Worm (Caenorhabditis elegans): ENCODE results near the gene idhg-1.

The idhg-1 gene

ce11 chrIII:4551963-4552362 is 16.6 kb upstream of the idhg-1 start (continued):
- TF ChIP-seq nhr-85 (tag) (peak; percentile 81), hlh-4 (tag; optimal IDR thresholded peaks at IDR 0.05) (no peak), tlp-1 (tag; optimal IDR thresholded peaks at IDR 0.05) (no peak), blmp-1 (tag; optimal IDR thresholded peaks at IDR 0.05) (no peak), jun-1 (tag; optimal IDR thresholded peaks at IDR 0.05) (peak; percentile 57), efl-1 (optimal IDR thresholded peaks at IDR 0.05) (peak; percentile 55 to 63), efl-1 (GFP tag; optimal IDR thresholded peaks at IDR 0.05 in 1 of 2) (peak in 1 of 2 experiments; percentile 24), nhr-237 (tag; optimal IDR thresholded peaks at IDR 0.05) (no peak)

ce11 chrIII:4552872-4553271 is 15.7 kb upstream of the idhg-1 start:
- no peak for TF ChIP-seq efl-1 (optimal IDR thresholded peaks at IDR 0.05)
- no peak for TF ChIP-seq efl-1 (GFP tag; optimal IDR thresholded peaks at IDR 0.05 in 1 of 2)
- TF ChIP-seq blmp-1 (tag; optimal IDR thresholded peaks at IDR 0.05) = peak; percentile 13
- TF ChIP-seq elt-2 (tag; optimal IDR thresholded peaks at IDR 0.05) = peak; percentile 17

ce11 chrIII:4553316-4553715 is 15.3 kb upstream of the idhg-1 start, which contains the start of gene imph-1:
TSS of gene imph-1 (plus strand) at chrIII:4553616.
- TF ChIP-seq snu-23 (GFP tag; optimal IDR thresholded peaks at IDR 0.05) = no peak
- no peak for TF ChIP-seq efl-1 (optimal IDR thresholded peaks at IDR 0.05)
- peak in 1 of 2 experiments; percentile 37 for TF ChIP-seq efl-1 (GFP tag; optimal IDR thresholded peaks at IDR 0.05 in 1 of 2)

ce11 chrIII:4555345-4555744 is 13.3 kb upstream of the idhg-1 start:
- TF ChIP-seq alr-1 (tag; optimal IDR thresholded peaks at IDR 0.05; ENCODE audit: borderline replicate concordance) (no peak), grh-1 (GFP tag; IDR thresholded peaks at IDR 0.05) (no peak), pax-3 (tag; optimal IDR thresholded peaks at IDR 0.05) (no peak), fkh-8 (tag; optimal IDR thresholded peaks at IDR 0.05) (peak; percentile 9), efl-3 (GFP tag; optimal IDR thresholded peaks at IDR 0.05) (no peak), pqm-1 (tag; optimal IDR thresholded peaks at IDR 0.05) (no peak), nhr-237 (tag; optimal IDR thresholded peaks at IDR 0.05) (no peak), egl-13 (tag; optimal IDR thresholded peaks at IDR 0.05) (no peak), irx-1 (tag; optimal IDR thresholded peaks at IDR 0.05) (no peak), aha-1 (tag; optimal IDR thresholded peaks at IDR 0.05) (no peak), lin-39 (tag; optimal IDR thresholded peaks at IDR 0.05) (no peak), ceh-82 (tag; optimal IDR thresholded peaks at IDR 0.05) (peak in 1 of 3 experiments; percentile 50), sox-4 (tag; optimal IDR thresholded peaks at IDR 0.05) (no peak), nhr-11 (tag; optimal IDR thresholded peaks at IDR 0.05) (no peak), zag-1 (tag; optimal IDR thresholded peaks at IDR 0.05) (no peak), ztf-4 (tag; optimal IDR thresholded peaks at IDR 0.05) (no peak), lin-13 (GFP tag; optimal IDR thresholded peaks at IDR 0.05) (no peak), mep-1 (tag; optimal IDR thresholded peaks at IDR 0.05) (no peak), nhr-76 (tag; optimal IDR thresholded peaks at IDR 0.05) (no peak), lir-3 (tag; optimal IDR thresholded peaks at IDR 0.05; ENCODE audit: poor library complexity) (no peak), elt-2 (tag; optimal IDR thresholded peaks at IDR 0.05) (no peak), unc-62 (GFP tag; optimal IDR thresholded peaks at IDR 0.05) (no peak), unc-98 (GFP tag; IDR thresholded peaks at IDR 0.05) (no peak), sptf-1 (tag; optimal IDR thresholded peaks at IDR 0.05) (no peak), blmp-1 (tag; optimal IDR thresholded peaks at IDR 0.05) (no peak), dpl-1 (GFP tag; optimal IDR thresholded peaks at IDR 0.05) (no peak), lin-14 (GFP tag; optimal IDR thresholded peaks at IDR 0.05) (peak; percentile 71), efl-1 (optimal IDR thresholded peaks at IDR 0.05) (peak in 1 of 2 experiments; percentile 10), efl-1 (GFP tag; optimal IDR thresholded peaks at IDR 0.05 in 1 of 2) (no peak), lsy-2 (tag; optimal IDR thresholded peaks at IDR 0.05) (peak in 1 of 2 experiments; percentile 16), ceh-90 (tag; optimal IDR thresholded peaks at IDR 0.05) (no peak), nhr-47 (tag; optimal IDR thresholded peaks at IDR 0.05) (peak; percentile 18), jun-1 (tag; optimal IDR thresholded peaks at IDR 0.05) (no peak), nhr-85 (tag) (no peak), C34B4.2 (tag; optimal IDR thresholded peaks at IDR 0.05) (no peak), egl-27 (tag; optimal IDR thresholded peaks at IDR 0.05) (no peak), lin-15B (tag; optimal IDR thresholded peaks at IDR 0.05) (no peak), dsc-1 (tag; optimal IDR thresholded peaks at IDR 0.05) (no peak), nhr-84 (tag; optimal IDR thresholded peaks at IDR 0.05) (no peak), unc-30 (tag; optimal IDR thresholded peaks at IDR 0.05) (no peak), nhr-77 (tag; optimal IDR thresholded peaks at IDR 0.05) (no peak)

All from whole organism, L1 larva.